Worm (Caenorhabditis elegans): ENCODE measurements around the gene ced-4.

- TF ChIP-seq ceh-36 (tag; optimal IDR thresholded peaks at IDR 0.05) (no peak), tra-4 (tag; optimal IDR thresholded peaks at IDR 0.05) (no peak), ama-1 (optimal IDR thresholded peaks at IDR 0.05) (no peak), ets-7 (tag; optimal IDR thresholded peaks at IDR 0.05) (no peak), hmbx-1 (tag; optimal IDR thresholded peaks at IDR 0.05) (no peak)
These were observed 4.9 kb downstream of the ced-4 start for ce11 chrIII:4856992-4857391.

All from whole organism, early embryonic.